Fruit fly (Drosophila melanogaster) whole organism, embryonic: ENCODE data around the gene CG45002.

ENCODE experiments used
- Aef1 ChIP-seq: fragments of 200-800 bp; sonication (Bioruptor generic); IDR thresholded peaks from 3 replicates; pipeline ENCODE4 v1.3.6; 2022; ENCODE audit warnings: missing biosample characterization, missing genetic modification characterization
- Awh ChIP-seq: fragments of 200-800 bp; sonication (Bioruptor generic); IDR thresholded peaks from 2 replicates; pipeline ENCODE4, ENCODE4 v1.3.6; 2022; ENCODE audit warnings: missing biosample characterization, missing genetic modification characterization
- Bdp1 ChIP-seq: fragments of 200-800 bp; sonication (Bioruptor generic); optimal IDR thresholded peaks from 3 replicates; lab custom pipeline; 2016; ENCODE audit warnings: missing biosample characterization, missing genetic modification characterization
- Blimp-1 ChIP-seq: fragments of 200-800 bp; sonication (Bioruptor generic); optimal IDR thresholded peaks from 3 replicates; lab custom pipeline; 2018; ENCODE audit warnings: missing biosample characterization, missing genetic modification characterization, mild to moderate bottlenecking, moderate library complexity, missing genetic modification reagents
- CG10565 ChIP-seq: fragments of 200-800 bp; sonication (Bioruptor generic); optimal IDR thresholded peaks from 3 replicates; lab custom pipeline; 2016; ENCODE audit warnings: missing biosample characterization, mild to moderate bottlenecking, missing genetic modification characterization
- CG11085 ChIP-seq: fragments of 200-800 bp; sonication (Bioruptor generic); IDR thresholded peaks from 2 replicates; pipeline ENCODE4 v1.3.6; 2022; ENCODE audit warnings: missing biosample characterization, missing genetic modification characterization
- CG11456 ChIP-seq: fragments of 200-800 bp; sonication (Bioruptor generic); IDR thresholded peaks from 3 replicates; pipeline ENCODE4 v1.3.6; 2022; ENCODE audit warnings: missing biosample characterization, missing genetic modification characterization
- CG12769 ChIP-seq: fragments of 200-800 bp; sonication (Bioruptor generic); optimal IDR thresholded peaks from 2 replicates; lab custom pipeline; 2019; ENCODE audit warnings: missing biosample characterization, mild to moderate bottlenecking, missing genetic modification characterization, moderate library complexity
- CG16779 ChIP-seq: fragments of 200-800 bp; sonication (Bioruptor generic); IDR thresholded peaks from 2 replicates; pipeline ENCODE4 v1.3.6; 2022; ENCODE audit warnings: missing biosample characterization, missing genetic modification characterization
- CG2875 ChIP-seq: fragments of 200-800 bp; sonication (Bioruptor generic); optimal IDR thresholded peaks from 2 replicates; lab custom pipeline; 2017; ENCODE audit warnings: missing biosample characterization, mild to moderate bottlenecking, missing genetic modification characterization, missing genetic modification reagents
- CG32532 ChIP-seq: fragments of 200-800 bp; sonication (Bioruptor generic); IDR thresholded peaks from 2 replicates; pipeline ENCODE4 v1.3.6; 2022; ENCODE audit warnings: missing biosample characterization, missing genetic modification characterization
- CG3407 ChIP-seq: fragments of 200-800 bp; sonication (Bioruptor generic); optimal IDR thresholded peaks from 2 replicates; lab custom pipeline; 2018; ENCODE audit warnings: missing biosample characterization, mild to moderate bottlenecking, missing genetic modification characterization
- CG4282 ChIP-seq: fragments of 200-800 bp; sonication (Bioruptor generic); optimal IDR thresholded peaks from 2 replicates; lab custom pipeline; 2016; ENCODE audit warnings: missing biosample characterization, missing genetic modification characterization
- CG4360 ChIP-seq: fragments of 200-800 bp; sonication (Bioruptor generic); IDR thresholded peaks from 2 replicates; pipeline ENCODE4 v1.3.6; 2022; ENCODE audit warnings: missing biosample characterization, missing genetic modification characterization
- CG4730 ChIP-seq: fragments of 200-800 bp; sonication (Bioruptor generic); IDR thresholded peaks from 2 replicates; pipeline ENCODE4 v1.3.6; 2022; ENCODE audit warnings: missing biosample characterization, missing genetic modification characterization
- CG5245 ChIP-seq: fragments of 200-800 bp; sonication (Bioruptor generic); optimal IDR thresholded peaks from 3 replicates; lab custom pipeline; 2016; ENCODE audit warnings: missing biosample characterization, missing genetic modification characterization
- CG7928 ChIP-seq: fragments of 200-800 bp; sonication (Bioruptor generic); optimal IDR thresholded peaks from 2 replicates; lab custom pipeline; 2017; ENCODE audit warnings: missing biosample characterization, mild to moderate bottlenecking, missing genetic modification characterization
- Dbx ChIP-seq: fragments of 200-800 bp; sonication (Bioruptor generic); IDR thresholded peaks from 3 replicates; pipeline ENCODE4 v1.3.6; 2022; ENCODE audit warnings: missing biosample characterization, missing genetic modification characterization
- Dip3 ChIP-seq: fragments of 200-800 bp; sonication (Bioruptor generic); optimal IDR thresholded peaks from 3 replicates; lab custom pipeline; 2016; ENCODE audit warnings: missing biosample characterization, missing genetic modification characterization
- Dp ChIP-seq: fragments of 200-800 bp; sonication (Bioruptor generic); optimal IDR thresholded peaks from 2 replicates; lab custom pipeline; 2018; ENCODE audit warnings: missing biosample characterization, mild to moderate bottlenecking, missing genetic modification characterization, moderate library complexity
- ERR ChIP-seq: fragments of 200-800 bp; sonication (Bioruptor generic); optimal IDR thresholded peaks from 2 replicates; lab custom pipeline; 2016; ENCODE audit warnings: missing biosample characterization, missing genetic modification characterization
- Elba2 ChIP-seq: fragments of 200-800 bp; sonication (Bioruptor generic); optimal IDR thresholded peaks from 3 replicates; lab custom pipeline; 2016; ENCODE audit warnings: missing biosample characterization, missing genetic modification characterization
- H2.0 ChIP-seq: fragments of 200-800 bp; sonication (Bioruptor generic); IDR thresholded peaks from 2 replicates; pipeline ENCODE4 v1.3.6; 2022; ENCODE audit warnings: missing biosample characterization, missing genetic modification characterization
- HLH4C ChIP-seq: fragments of 200-800 bp; sonication (Bioruptor generic); IDR thresholded peaks from 3 replicates; pipeline ENCODE4 v1.3.6; 2022; ENCODE audit warnings: missing biosample characterization, missing genetic modification characterization; ENCODE audit not compliant: partially characterized antibody
- NFAT ChIP-seq: fragments of 200-800 bp; sonication (Bioruptor generic); IDR thresholded peaks from 2 replicates; pipeline ENCODE4 v1.3.6; 2022; ENCODE audit warnings: missing biosample characterization, missing genetic modification characterization
- Oli ChIP-seq: fragments of 200-800 bp; sonication (Bioruptor generic); optimal IDR thresholded peaks from 2 replicates; lab custom pipeline; 2018; ENCODE audit warnings: missing biosample characterization, mild to moderate bottlenecking, missing genetic modification characterization, moderate library complexity
- Pdp1 ChIP-seq, 2 experiments: fragments of 200-800 bp; sonication (Bioruptor generic); optimal IDR thresholded peaks; 3 replicates each; lab custom pipeline; 2016; ENCODE audit warnings: missing biosample characterization in 2 of 2, missing genetic modification characterization in 2 of 2, mild to moderate bottlenecking in 1 of 2, moderate library complexity in 1 of 2
- Rfx ChIP-seq: fragments of 200-800 bp; sonication (Bioruptor generic); IDR thresholded peaks from 2 replicates; pipeline ENCODE4 v1.3.6; 2022; ENCODE audit warnings: missing biosample characterization, missing genetic modification characterization
- Xrp1 ChIP-seq: fragments of 200-800 bp; sonication (Bioruptor generic); IDR thresholded peaks from 2 replicates; pipeline ENCODE4 v1.3.6; 2022; ENCODE audit warnings: missing biosample characterization, missing genetic modification characterization
- ac ChIP-seq: fragments of 200-800 bp; sonication (Bioruptor generic); optimal IDR thresholded peaks from 3 replicates; lab custom pipeline; 2017; ENCODE audit warnings: missing biosample characterization, mild to moderate bottlenecking, missing genetic modification characterization
- ato ChIP-seq: fragments of 200-800 bp; sonication (Bioruptor generic); IDR thresholded peaks from 2 replicates; pipeline ENCODE4 v1.3.6; 2022; ENCODE audit warnings: missing biosample characterization, missing genetic modification characterization; ENCODE audit not compliant: partially characterized antibody
- br ChIP-seq: fragments of >200 bp; optimal IDR thresholded peaks from 2 replicates; lab custom pipeline; 2017
- emc ChIP-seq: fragments of 200-800 bp; sonication (Bioruptor generic); optimal IDR thresholded peaks from 2 replicates; lab custom pipeline; 2016; ENCODE audit warnings: missing biosample characterization, missing genetic modification characterization
- fu2 ChIP-seq: fragments of 200-800 bp; sonication (Bioruptor generic); optimal IDR thresholded peaks from 2 replicates; lab custom pipeline; 2016; ENCODE audit warnings: missing biosample characterization, missing genetic modification characterization
- h ChIP-seq: fragments of >200 bp; optimal IDR thresholded peaks from 2 replicates; lab custom pipeline; 2017
- lab ChIP-seq: fragments of 200-800 bp; sonication (Bioruptor generic); optimal IDR thresholded peaks from 3 replicates; lab custom pipeline; 2017; ENCODE audit warnings: missing biosample characterization, missing genetic modification characterization, mild to moderate bottlenecking, moderate library complexity, missing genetic modification reagents
- nerfin-1 ChIP-seq: fragments of 200-800 bp; sonication (Bioruptor generic); optimal IDR thresholded peaks from 3 replicates; lab custom pipeline; 2019; ENCODE audit warnings: missing biosample characterization, mild to moderate bottlenecking, missing genetic modification characterization, moderate library complexity
- nom ChIP-seq: fragments of 200-800 bp; sonication (Bioruptor generic); optimal IDR thresholded peaks from 2 replicates; lab custom pipeline; 2017; ENCODE audit warnings: missing biosample characterization, missing genetic modification characterization, mild to moderate bottlenecking, moderate library complexity, missing genetic modification reagents
- odd ChIP-seq: fragments of 200-800 bp; sonication (Bioruptor generic); optimal IDR thresholded peaks from 2 replicates; lab custom pipeline; 2017; ENCODE audit warnings: missing biosample characterization, mild to moderate bottlenecking, missing genetic modification characterization
- pan ChIP-seq, 4 experiments: fragments of >200 bp in 3 of 4; fragments of 200-800 bp in 1 of 4; sonication (Bioruptor generic) in 1 of 4; optimal IDR thresholded peaks in 3 of 4; IDR thresholded peaks in 1 of 4; 2 replicates each; pipeline versions ENCODE4 v1.3.6 to Lab custom; 2017 to 2022; ENCODE audit warnings: missing biosample characterization in 2 of 4, missing genetic modification characterization in 2 of 4, mixed read lengths in 1 of 4
- pho ChIP-seq: fragments of 200-800 bp; sonication (Bioruptor generic); optimal IDR thresholded peaks from 2 replicates; lab custom pipeline; 2016; ENCODE audit warnings: missing biosample characterization, missing genetic modification characterization
- run ChIP-seq: fragments of 200-800 bp; sonication (Bioruptor generic); optimal IDR thresholded peaks from 3 replicates; lab custom pipeline; 2018; ENCODE audit warnings: missing biosample characterization, mild to moderate bottlenecking, missing genetic modification characterization
- sc ChIP-seq, 3 experiments: fragments of >200 bp in 2 of 3; fragments of 200-800 bp in 1 of 3; sonication (Bioruptor generic) in 1 of 3; optimal IDR thresholded peaks; 2 replicates in 2 of 3; 3 replicates in 1 of 3; lab custom pipeline; 2017; ENCODE audit warnings: mild to moderate bottlenecking in 1 of 3, missing biosample characterization in 1 of 3, missing genetic modification characterization in 1 of 3, missing genetic modification reagents in 1 of 3
- sd ChIP-seq: fragments of 200-800 bp; sonication (Bioruptor generic); optimal IDR thresholded peaks from 3 replicates; lab custom pipeline; 2018; ENCODE audit warnings: missing biosample characterization, mild to moderate bottlenecking, missing genetic modification characterization, moderate library complexity
- sr ChIP-seq: fragments of 200-800 bp; sonication (Bioruptor generic); IDR thresholded peaks from 3 replicates; pipeline ENCODE4 v1.3.6; 2022; ENCODE audit warnings: missing biosample characterization, missing genetic modification characterization
- twi ChIP-seq: fragments of 200-800 bp; optimal IDR thresholded peaks from 2 replicates; lab custom pipeline; 2019; ENCODE audit warnings: missing biosample characterization, mild to moderate bottlenecking, missing genetic modification characterization, moderate library complexity
- vnd ChIP-seq: fragments of 200-800 bp; sonication (Bioruptor generic); IDR thresholded peaks from 3 replicates; pipeline ENCODE4 v1.3.6; 2022; ENCODE audit warnings: missing biosample characterization, missing genetic modification characterization; ENCODE audit not compliant: partially characterized antibody
- wor ChIP-seq: fragments of 200-800 bp; sonication (Bioruptor generic); IDR thresholded peaks from 2 replicates; pipeline ENCODE4 v1.3.6; 2022; ENCODE audit warnings: missing biosample characterization, missing genetic modification characterization

Gene CG45002

dm6 chrX:17091062-17091904, 24.8 kb upstream of the CG45002 start, which contains the start of the genes CG16700 and CG4991 (continued):
- TF ChIP-seq wor (GFP tag; lab: Robert Waterston, UW), result peak; percentile 58; the same call in 1 of the 2 replicates
- peak; percentile 8 to 45 for TF ChIP-seq Pdp1 (GFP tag; optimal IDR thresholded peaks at IDR 0.05; lab: Kevin White, UChicago)
- TF ChIP-seq pan (optimal IDR thresholded peaks at IDR 0.05; lab: Kevin White, UChicago), result no peak
- peak in 1 of 2 experiments; percentile 70 for TF ChIP-seq pan (GFP tag; optimal IDR thresholded peaks at IDR 0.05 in 1 of 2, IDR thresholded peaks at IDR 0.05 in 1 of 2)
- TF ChIP-seq CG32532 (GFP tag; lab: Robert Waterston, UW), result peak; percentile 79
- peak; percentile 69; the same call in 1 of the 3 replicates for TF ChIP-seq Dbx (GFP tag; lab: Robert Waterston, UW)
- no peak for TF ChIP-seq CG16779 (GFP tag; lab: Robert Waterston, UW)
- no peak for TF ChIP-seq CG7928 (GFP tag; lab: Kevin White, UChicago)
- TF ChIP-seq Xrp1 (GFP tag; lab: Robert Waterston, UW), result peak; percentile 77
- TF ChIP-seq fu2, result no peak
- TF ChIP-seq sr (GFP tag; lab: Robert Waterston, UW), result no peak; the same call in 2 of the 3 replicates
- peak; percentile 67 for TF ChIP-seq NFAT
- no peak for TF ChIP-seq Bdp1 (GFP tag; lab: Kevin White, UChicago)
- no peak for TF ChIP-seq ac
- TF ChIP-seq lab (GFP tag; lab: Kevin White, UChicago), result peak; percentile 82
- TF ChIP-seq Aef1 (GFP tag; lab: Robert Waterston, UW), result peak; percentile 48; the same call in 2 of the 3 replicates
- TF ChIP-seq h, result no peak
- no peak for TF ChIP-seq Awh (GFP tag; lab: Robert Waterston, UW)
- TF ChIP-seq CG4282, result no peak
- TF ChIP-seq Dip3, result no peak
- no peak for TF ChIP-seq Elba2
- peak; percentile 98 for TF ChIP-seq sd (tag; lab: Kevin White, UChicago)
- TF ChIP-seq ato (GFP tag; lab: Robert Waterston, UW), result no peak
- no peak for TF ChIP-seq CG4360 (GFP tag; lab: Robert Waterston, UW)
- peak; percentile 72; the same call in 2 of the 3 replicates for TF ChIP-seq CG11456 (GFP tag; lab: Robert Waterston, UW)
- TF ChIP-seq CG12769 (tag; lab: Kevin White, UChicago), result no peak
- no peak for TF ChIP-seq CG10565 (GFP tag; lab: Kevin White, UChicago)
- TF ChIP-seq emc (GFP tag; lab: Kevin White, UChicago), result no peak
- no peak for TF ChIP-seq Dp (GFP tag; lab: Kevin White, UChicago)
- TF ChIP-seq H2.0 (GFP tag; lab: Robert Waterston, UW), result peak; percentile 51; the same call in 1 of the 2 replicates
- no peak for TF ChIP-seq vnd
- peak; percentile 37; the same call in 1 of the 2 replicates for TF ChIP-seq CG4730 (GFP tag; lab: Robert Waterston, UW)
- peak; percentile 76 for TF ChIP-seq nerfin-1 (tag; lab: Kevin White, UChicago)
- TF ChIP-seq ERR, result no peak
- no peak for TF ChIP-seq nom (GFP tag; lab: Kevin White, UChicago)
- peak; percentile 69 for TF ChIP-seq twi (tag; lab: Kevin White, UChicago)
- TF ChIP-seq CG11085 (GFP tag; lab: Robert Waterston, UW), result peak; percentile 62; the same call in 1 of the 2 replicates
- peak; percentile 85 for TF ChIP-seq Oli (tag; lab: Kevin White, UChicago)
- TF ChIP-seq odd (GFP tag; lab: Kevin White, UChicago), result peak; percentile 74
- TF ChIP-seq pho (GFP tag; lab: Kevin White, UChicago), result no peak
- no peak for TF ChIP-seq br (lab: Kevin White, UChicago)
- no peak for TF ChIP-seq HLH4C (GFP tag; lab: Robert Waterston, UW)
- TF ChIP-seq Blimp-1, result peak; percentile 75
- TF ChIP-seq CG2875 (GFP tag; lab: Kevin White, UChicago), result peak; percentile 54
- peak; percentile 51 for TF ChIP-seq CG3407 (GFP tag; lab: Kevin White, UChicago)
- peak; percentile 13 for TF ChIP-seq CG5245 (GFP tag; lab: Kevin White, UChicago)
- TF ChIP-seq Rfx (GFP tag; lab: Robert Waterston, UW), result peak; percentile 82
- TF ChIP-seq run (tag; lab: Kevin White, UChicago), result peak; percentile 61
- TF ChIP-seq sc (optimal IDR thresholded peaks at IDR 0.05; lab: Kevin White, UChicago), result no peak
- TF ChIP-seq sc (GFP tag; optimal IDR thresholded peaks at IDR 0.05; lab: Kevin White, UChicago), result peak; percentile 76
